Worm (Caenorhabditis elegans): Measurements from ENCODE around the gene F58G1.3.

The F58G1.3 gene

DNA sequence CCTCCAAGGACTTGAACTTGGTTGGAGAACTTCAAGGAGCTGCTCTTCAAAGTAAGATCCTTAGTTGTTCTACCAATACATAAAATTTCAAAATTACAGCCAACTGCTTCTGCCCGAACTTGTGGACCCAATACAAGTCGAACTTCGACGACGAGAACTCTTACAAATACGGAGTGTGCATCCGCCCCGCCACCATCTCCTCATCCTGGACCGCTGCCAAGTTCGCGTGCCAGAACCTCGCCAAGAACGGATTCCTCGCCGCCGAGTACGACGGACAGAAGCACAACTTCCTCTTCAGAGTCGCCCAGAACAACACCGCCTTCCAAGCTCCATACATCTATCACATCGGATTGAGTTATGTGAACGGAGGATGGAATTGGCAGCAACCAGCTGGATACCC is 31.5 kb downstream of the F58G1.3 start:
- no peak for TF ChIP-seq F13H6.1 (tag; optimal IDR thresholded peaks at IDR 0.05)
- TF ChIP-seq R02D3.7 (tag; optimal IDR thresholded peaks at IDR 0.05) = no peak
- no peak for TF ChIP-seq zag-1 (tag; optimal IDR thresholded peaks at IDR 0.05)
- TF ChIP-seq egl-27 (tag; optimal IDR thresholded peaks at IDR 0.05) = no peak
- TF ChIP-seq elt-1 (tag; optimal IDR thresholded peaks at IDR 0.05) = no peak
- no peak for TF ChIP-seq lsy-2 (tag; optimal IDR thresholded peaks at IDR 0.05)
- no peak for TF ChIP-seq skn-1 (tag; optimal IDR thresholded peaks at IDR 0.05)
- no peak for TF ChIP-seq crh-2 (tag; optimal IDR thresholded peaks at IDR 0.05)
- no peak for TF ChIP-seq ceh-16 (tag; optimal IDR thresholded peaks at IDR 0.05)
- no peak for TF ChIP-seq elt-3 (tag; optimal IDR thresholded peaks at IDR 0.05)
- TF ChIP-seq Y55F3AM.14 (GFP tag; optimal IDR thresholded peaks at IDR 0.05) = no peak

DNA sequence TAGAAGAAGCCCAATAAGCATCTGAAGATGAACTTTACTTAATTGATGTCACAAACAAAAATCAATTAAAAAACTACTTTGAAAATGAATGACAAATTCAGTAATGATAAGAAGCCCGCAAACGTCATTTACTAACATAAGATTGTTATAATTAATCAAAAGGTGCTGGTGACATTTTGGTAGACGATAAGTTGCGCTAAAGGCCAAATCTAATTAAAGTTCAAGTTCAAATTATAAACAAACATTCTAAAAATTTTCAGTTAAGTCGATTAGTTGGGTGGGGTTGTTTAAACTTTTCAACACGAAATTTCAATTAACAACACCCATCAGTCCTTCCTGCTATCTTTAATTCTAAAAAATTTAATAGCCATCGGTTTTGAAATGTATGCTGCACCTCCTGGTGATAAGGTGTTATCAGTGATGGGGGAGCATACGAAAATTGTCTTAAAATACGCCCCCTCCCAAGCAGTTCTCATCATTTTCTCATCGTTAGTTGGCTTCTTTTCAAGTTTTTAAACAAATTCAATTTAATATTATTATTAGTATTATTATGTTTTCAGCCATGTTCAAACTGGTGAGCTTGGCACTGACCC is 33.0 kb downstream of the F58G1.3 start, which contains the start of the genes clec-62 and clec-63:
Gene clec-62 (minus strand): TSS at position 51 of the 593 bp plus-strand sequence.
Gene clec-63 (plus strand): TSS at position 561 of the 593 bp plus-strand sequence.
- TF ChIP-seq nhr-237 (tag; optimal IDR thresholded peaks at IDR 0.05) (no peak), nhr-23 (tag; optimal IDR thresholded peaks at IDR 0.05) (no peak), dmd-4 (tag; optimal IDR thresholded peaks at IDR 0.05) (no peak), ZK546.5 (tag; optimal IDR thresholded peaks at IDR 0.05) (no peak), unc-39 (tag; optimal IDR thresholded peaks at IDR 0.05) (no peak), sma-3 (GFP tag; optimal IDR thresholded peaks at IDR 0.05) (no peak), lin-11 (tag; optimal IDR thresholded peaks at IDR 0.05) (no peak), fos-1 (tag; optimal IDR thresholded peaks at IDR 0.05) (peak; percentile 93), nhr-25 (tag; optimal IDR thresholded peaks at IDR 0.05) (no peak), mab-5 (tag; optimal IDR thresholded peaks at IDR 0.05) (no peak), Y55F3AM.14 (GFP tag; optimal IDR thresholded peaks at IDR 0.05) (no peak), zag-1 (tag; optimal IDR thresholded peaks at IDR 0.05) (no peak), ceh-82 (tag; optimal IDR thresholded peaks at IDR 0.05) (no peak), nhr-129 (tag; optimal IDR thresholded peaks at IDR 0.05) (no peak), elt-1 (tag; optimal IDR thresholded peaks at IDR 0.05) (no peak), blmp-1 (tag; optimal IDR thresholded peaks at IDR 0.05; ENCODE audit: insufficient read depth) (no peak), elt-3 (tag; optimal IDR thresholded peaks at IDR 0.05) (no peak), crh-2 (tag; optimal IDR thresholded peaks at IDR 0.05) (peak; percentile 30), ama-1 (optimal IDR thresholded peaks at IDR 0.05) (no peak), sem-4 (tag; optimal IDR thresholded peaks at IDR 0.05) (no peak), skn-1 (tag; optimal IDR thresholded peaks at IDR 0.05) (peak; percentile 29), nhr-21 (tag; optimal IDR thresholded peaks at IDR 0.05) (no peak), nhr-77 (tag; optimal IDR thresholded peaks at IDR 0.05) (no peak)

DNA sequence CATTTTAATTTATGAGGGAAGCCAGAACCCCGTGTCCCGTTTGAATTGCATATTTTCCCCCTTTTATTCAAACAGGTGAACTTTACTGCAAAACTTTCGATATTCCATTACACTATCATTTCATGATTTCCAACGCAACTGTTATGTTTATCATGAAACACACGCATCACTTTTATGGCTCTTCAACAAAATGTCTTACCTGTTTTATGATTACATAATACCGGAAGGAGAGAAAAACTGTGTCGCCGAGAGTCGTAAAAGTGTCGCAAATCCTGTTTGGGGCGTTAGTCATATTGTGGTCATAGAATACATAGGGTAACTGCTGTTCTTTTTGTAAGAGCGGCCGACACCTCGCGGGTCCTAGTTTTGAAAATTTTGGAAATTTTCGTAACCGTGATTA is 35.7 kb downstream of the F58G1.3 start:
- TF ChIP-seq fos-1 (tag; optimal IDR thresholded peaks at IDR 0.05) (peak; percentile 77), ceh-16 (tag; optimal IDR thresholded peaks at IDR 0.05) (no peak)

DNA sequence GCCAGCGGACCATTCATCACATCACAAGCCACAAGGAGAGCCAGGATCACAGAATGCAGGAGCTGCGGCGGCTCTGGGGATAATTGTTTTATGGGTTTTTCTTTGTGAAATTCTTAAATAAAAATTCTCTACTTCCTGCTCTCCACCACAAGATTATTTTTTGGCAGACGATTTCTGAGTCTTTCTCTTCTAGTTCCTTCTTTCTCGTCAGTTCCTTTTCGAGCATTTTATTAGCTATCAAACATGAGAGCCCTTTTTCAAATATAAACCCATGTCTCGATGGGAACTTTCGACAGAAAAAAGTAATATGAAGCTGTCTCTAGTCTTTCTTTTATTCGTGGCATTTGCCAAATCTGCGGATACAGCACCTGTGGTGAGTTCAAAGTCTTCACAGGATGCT is 39.7 kb downstream of the F58G1.3 start, which contains the start of gene F35C5.3:
Gene F35C5.3 (plus strand): TSS at position 301 of the 400 bp plus-strand sequence.
- TF ChIP-seq ama-1 (optimal IDR thresholded peaks at IDR 0.05) = no peak
- TF ChIP-seq ztf-11 (tag; optimal IDR thresholded peaks at IDR 0.05) = no peak
- TF ChIP-seq dmd-4 (tag; optimal IDR thresholded peaks at IDR 0.05) = no peak
- no peak for TF ChIP-seq sma-3 (GFP tag; optimal IDR thresholded peaks at IDR 0.05)
- no peak for TF ChIP-seq ceh-82 (tag; optimal IDR thresholded peaks at IDR 0.05)
- no peak for TF ChIP-seq nhr-23 (tag; optimal IDR thresholded peaks at IDR 0.05)

DNA sequence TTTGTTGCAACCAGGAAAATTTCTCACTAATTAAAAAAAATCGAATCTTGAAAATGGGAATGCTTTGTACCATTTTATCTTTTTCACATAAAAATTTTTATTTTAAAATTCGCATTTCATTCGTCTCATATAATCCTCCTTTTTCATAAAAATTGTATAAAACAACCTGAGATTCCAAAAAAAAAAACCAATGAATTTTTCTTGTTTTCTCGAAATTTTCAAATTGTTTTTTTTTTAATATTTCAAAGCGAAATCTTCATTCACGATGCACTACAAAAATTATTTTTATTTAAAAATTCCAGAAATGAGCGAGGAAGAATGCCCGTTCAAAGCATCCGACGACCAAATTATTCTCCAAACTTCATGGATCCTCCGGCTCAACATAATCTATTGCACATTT is 43.2 kb downstream of the F58G1.3 start, which contains the start of gene sra-14:
Gene sra-14 (plus strand): TSS at position 301 of the 400 bp plus-strand sequence.
- TF ChIP-seq F13H6.1 (tag; optimal IDR thresholded peaks at IDR 0.05) = no peak
- no peak for TF ChIP-seq elt-1 (tag; optimal IDR thresholded peaks at IDR 0.05)
- TF ChIP-seq ceh-16 (tag; optimal IDR thresholded peaks at IDR 0.05) = no peak
- no peak for TF ChIP-seq nhr-12 (tag; optimal IDR thresholded peaks at IDR 0.05)
- TF ChIP-seq lin-39 (tag; optimal IDR thresholded peaks at IDR 0.05) = no peak
- TF ChIP-seq nhr-129 (tag; optimal IDR thresholded peaks at IDR 0.05) = no peak
- TF ChIP-seq snpc-4 (tag; optimal IDR thresholded peaks at IDR 0.05) = no peak
- TF ChIP-seq skn-1 (tag; optimal IDR thresholded peaks at IDR 0.05) = no peak
- TF ChIP-seq ZK546.5 (tag; optimal IDR thresholded peaks at IDR 0.05) = no peak
- no peak for TF ChIP-seq egl-27 (tag; optimal IDR thresholded peaks at IDR 0.05)
- no peak for TF ChIP-seq mab-5 (tag; optimal IDR thresholded peaks at IDR 0.05)
- TF ChIP-seq ceh-82 (tag; optimal IDR thresholded peaks at IDR 0.05) = no peak
- TF ChIP-seq gmeb-1 (tag; optimal IDR thresholded peaks at IDR 0.05) = no peak
- no peak for TF ChIP-seq ztf-4 (tag; optimal IDR thresholded peaks at IDR 0.05)
- TF ChIP-seq nhr-21 (tag; optimal IDR thresholded peaks at IDR 0.05) = no peak
- TF ChIP-seq ztf-1 (GFP tag; conservative IDR thresholded peaks at IDR 0.05) = no peak
- no peak for TF ChIP-seq nhr-23 (tag; optimal IDR thresholded peaks at IDR 0.05)
- no peak for TF ChIP-seq unc-62 (GFP tag; optimal IDR thresholded peaks at IDR 0.05)

All from whole organism, L2 larva.